Fruit fly (Drosophila melanogaster): ENCODE measurements around the gene Uba2.
A peak's percentile ranks its signal among the peaks of the same experiment; 100 is the strongest.

The Uba2 gene

dm6 chr3L:8127712-8128210, at the start of gene Uba2, which contains the start of gene Cds:
TSS of gene Uba2 (minus strand) at chr3L:8127818.
TSS of gene Cds (plus strand) at chr3L:8127762.
- TF ChIP-seq Abd-B (GFP tag; optimal IDR thresholded peaks at IDR 0.05) (no peak), h (GFP tag; optimal IDR thresholded peaks at IDR 0.05) (peak; percentile 91), Jra (GFP tag; optimal IDR thresholded peaks at IDR 0.05) (peak; percentile 83), Dfd (GFP tag; optimal IDR thresholded peaks at IDR 0.05) (no peak), tai (GFP tag; optimal IDR thresholded peaks at IDR 0.05) (no peak), foxo (GFP tag; optimal IDR thresholded peaks at IDR 0.05) (peak in 1 of 2 experiments; percentile 95), Rel (GFP tag; optimal IDR thresholded peaks at IDR 0.05) (peak; percentile 83), Rel (tag; optimal IDR thresholded peaks at IDR 0.05) (peak; percentile 84), HLH106 (tag; optimal IDR thresholded peaks at IDR 0.05) (peak; percentile 95), dsf (GFP tag; optimal IDR thresholded peaks at IDR 0.05; ENCODE audit: borderline replicate concordance) (peak; percentile 75), Myc (optimal IDR thresholded peaks at IDR 0.05) (peak; percentile 39), usp (GFP tag; optimal IDR thresholded peaks at IDR 0.05) (no peak), GATAd (GFP tag; optimal IDR thresholded peaks at IDR 0.05) (peak; percentile 80), Hnf4 (GFP tag; optimal IDR thresholded peaks at IDR 0.05) (peak; percentile 87), woc (GFP tag; optimal IDR thresholded peaks at IDR 0.05) (no peak), N (GFP tag; optimal IDR thresholded peaks at IDR 0.05) (no peak), jim (GFP tag; optimal IDR thresholded peaks at IDR 0.05) (peak; percentile 28), OdsH (GFP tag; optimal IDR thresholded peaks at IDR 0.05) (peak; percentile 88), Mio (GFP tag; optimal IDR thresholded peaks at IDR 0.05) (no peak), brk (GFP tag; optimal IDR thresholded peaks at IDR 0.05) (no peak), dmrt93B (GFP tag; optimal IDR thresholded peaks at IDR 0.05) (peak; percentile 87), Vsx2 (GFP tag; optimal IDR thresholded peaks at IDR 0.05; ENCODE audit: partially characterized antibody) (peak; percentile 90), Dif (GFP tag; optimal IDR thresholded peaks at IDR 0.05; ENCODE audit: partially characterized antibody) (peak; percentile 32), ey (GFP tag; optimal IDR thresholded peaks at IDR 0.05) (peak; percentile 83), sage (GFP tag; optimal IDR thresholded peaks at IDR 0.05) (peak; percentile 80), psq (GFP tag; optimal IDR thresholded peaks at IDR 0.05) (peak; percentile 91), rgr (GFP tag; optimal IDR thresholded peaks at IDR 0.05) (peak; percentile 95), sv (GFP tag; optimal IDR thresholded peaks at IDR 0.05) (peak; percentile 85), fru (GFP tag; optimal IDR thresholded peaks at IDR 0.05) (peak; percentile 90), CG9705 (GFP tag; optimal IDR thresholded peaks at IDR 0.05) (peak; percentile 91), pan (optimal IDR thresholded peaks at IDR 0.05) (no peak), br (GFP tag; optimal IDR thresholded peaks at IDR 0.05) (peak; percentile 83), CG32264 (GFP tag; optimal IDR thresholded peaks at IDR 0.05) (peak; percentile 67), CrebA (GFP tag; optimal IDR thresholded peaks at IDR 0.05; ENCODE audit: borderline replicate concordance) (no peak), Sp1 (GFP tag; optimal IDR thresholded peaks at IDR 0.05) (peak; percentile 92), Hr78 (GFP tag; optimal IDR thresholded peaks at IDR 0.05) (no peak)

dm6 chr3L:8175818-8176217, 48.2 kb upstream of the Uba2 start, which contains the start of gene RecQ4:
TSS of gene RecQ4 (minus strand) at chr3L:8175978.
- TF ChIP-seq Jra (GFP tag; optimal IDR thresholded peaks at IDR 0.05) (no peak), rgr (GFP tag; optimal IDR thresholded peaks at IDR 0.05) (peak; percentile 14), Abd-B (GFP tag; optimal IDR thresholded peaks at IDR 0.05) (no peak), Dfd (GFP tag; optimal IDR thresholded peaks at IDR 0.05) (no peak), Hr83 (GFP tag; optimal IDR thresholded peaks at IDR 0.05; ENCODE audit: poor library complexity, severe bottlenecking) (no peak), jim (GFP tag; optimal IDR thresholded peaks at IDR 0.05) (no peak), Rel (GFP tag; optimal IDR thresholded peaks at IDR 0.05) (no peak), Rel (tag; optimal IDR thresholded peaks at IDR 0.05) (no peak), foxo (GFP tag; optimal IDR thresholded peaks at IDR 0.05) (peak in 1 of 2 experiments; percentile 13), Hnf4 (GFP tag; optimal IDR thresholded peaks at IDR 0.05) (no peak), dl (GFP tag; optimal IDR thresholded peaks at IDR 0.05; ENCODE audit: insufficient read depth in 1 of 2, partially characterized antibody in 2 of 2) (peak in 1 of 2 experiments; percentile 4), Sp1 (GFP tag; optimal IDR thresholded peaks at IDR 0.05) (no peak), GATAd (GFP tag; optimal IDR thresholded peaks at IDR 0.05) (no peak), br (GFP tag; optimal IDR thresholded peaks at IDR 0.05) (no peak), woc (GFP tag; optimal IDR thresholded peaks at IDR 0.05) (peak; percentile 9), sage (GFP tag; optimal IDR thresholded peaks at IDR 0.05) (no peak), ey (GFP tag; optimal IDR thresholded peaks at IDR 0.05) (peak; percentile 9), lola (GFP tag; optimal IDR thresholded peaks at IDR 0.05) (no peak)

Measured in whole organism, wandering third instar larva.